Worm (Caenorhabditis elegans) whole organism, late embryonic: Measurements from ENCODE around the gene T07F12.2.

Experiments
- ama-1 ChIP-seq: fragments of 150-350 bp; optimal IDR thresholded peaks from 2 replicates; lab custom pipeline; 2014
- ceh-14 ChIP-seq: sonication (generic microtip); optimal IDR thresholded peaks from 2 replicates; lab custom pipeline; 2016; ENCODE audit warnings: missing genotype, missing genetic modification characterization, missing compliant biosample characterization
- ceh-24 ChIP-seq: sonication (generic microtip); optimal IDR thresholded peaks from 2 replicates; lab custom pipeline; 2016; ENCODE audit warnings: mild to moderate bottlenecking, missing genetic modification characterization, missing compliant biosample characterization
- che-1 ChIP-seq: sonication (generic microtip); optimal IDR thresholded peaks from 2 replicates; lab custom pipeline; 2016; ENCODE audit warnings: mild to moderate bottlenecking, missing genetic modification characterization, missing compliant biosample characterization
- ets-4 ChIP-seq: sonication (generic microtip); optimal IDR thresholded peaks from 2 replicates; lab custom pipeline; 2016; ENCODE audit warnings: missing genetic modification characterization, missing compliant biosample characterization
- lin-11 ChIP-seq: fragments of 200-800 bp; sonication (Bioruptor generic); optimal IDR thresholded peaks from 2 replicates; lab custom pipeline; 2018; ENCODE audit warnings: mild to moderate bottlenecking, missing genetic modification characterization, missing compliant biosample characterization
- nhr-11 ChIP-seq: fragments of 150-350 bp; optimal IDR thresholded peaks from 2 replicates; lab custom pipeline; 2014; ENCODE audit warnings: missing biosample characterization, missing genetic modification characterization
- pqm-1 ChIP-seq: sonication (generic microtip); optimal IDR thresholded peaks from 2 replicates; lab custom pipeline; 2016; ENCODE audit warnings: missing genetic modification characterization, missing compliant biosample characterization
- sox-4 ChIP-seq: sonication (generic microtip); optimal IDR thresholded peaks from 2 replicates; lab custom pipeline; 2017; ENCODE audit warnings: mild to moderate bottlenecking, missing genetic modification characterization, inconsistent platforms, missing compliant biosample characterization
- zip-5 ChIP-seq: sonication (generic microtip); optimal IDR thresholded peaks from 2 replicates; lab custom pipeline; 2016; ENCODE audit warnings: missing genetic modification characterization, missing compliant biosample characterization

DNA sequence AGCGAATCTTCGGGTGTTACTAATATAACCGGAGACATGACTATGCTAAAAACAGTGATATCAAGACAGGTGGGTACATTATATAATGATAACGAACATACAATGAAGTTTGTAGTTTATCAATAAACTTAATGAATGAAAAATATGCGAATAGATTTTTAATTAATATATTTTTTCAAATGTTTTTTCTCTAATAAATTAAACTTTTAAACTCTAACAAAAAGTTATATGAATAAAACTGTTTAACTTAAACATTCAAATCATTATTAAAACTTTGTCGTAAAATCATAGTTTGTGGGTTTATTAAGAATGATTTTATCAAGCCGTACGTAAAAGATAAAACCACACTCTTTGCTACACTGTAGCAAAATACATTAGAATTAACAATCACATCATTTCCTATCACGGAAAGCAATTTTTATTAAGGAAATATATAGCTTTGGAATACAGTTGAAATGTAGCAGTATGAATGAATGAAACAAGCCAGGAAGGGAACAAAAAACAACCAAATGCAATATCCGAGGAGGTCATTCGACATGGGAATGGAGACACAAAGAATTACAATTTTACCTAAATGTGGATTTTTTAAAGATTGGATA is 31.0 kb downstream of the T07F12.2 start, which contains the start of gene K05B2.4:
- TF ChIP-seq che-1 (tag; lab: Kevin White, UChicago), result no peak
- TF ChIP-seq ets-4 (tag; lab: Kevin White, UChicago), result no peak
- no peak for TF ChIP-seq sox-4
- TF ChIP-seq ceh-24 (tag; lab: Kevin White, UChicago), result no peak
- TF ChIP-seq lin-11, result no peak
- TF ChIP-seq nhr-11 (tag; lab: Kevin White, UChicago), result no peak
- TF ChIP-seq zip-5 (tag; lab: Kevin White, UChicago), result no peak
- no peak for TF ChIP-seq pqm-1 (tag; lab: Kevin White, UChicago)
- no peak for TF ChIP-seq ceh-14 (tag; lab: Kevin White, UChicago)
- TF ChIP-seq ama-1 (lab: Kevin White, UChicago), result no peak
